Fruit fly (Drosophila melanogaster) whole organism, embryonic: ENCODE results near the gene CG6290.

Source experiments
- ATbp ChIP-seq: fragments of 200-800 bp; sonication (Bioruptor generic); optimal IDR thresholded peaks from 2 replicates; lab custom pipeline; 2017; ENCODE audit warnings: missing biosample characterization, mild to moderate bottlenecking, missing genetic modification characterization, missing genetic modification reagents
- Awh ChIP-seq: fragments of 200-800 bp; sonication (Bioruptor generic); IDR thresholded peaks from 2 replicates; pipeline ENCODE4, ENCODE4 v1.3.6; 2022; ENCODE audit warnings: missing biosample characterization, missing genetic modification characterization
- CG11398 ChIP-seq: fragments of 200-800 bp; sonication (Bioruptor generic); optimal IDR thresholded peaks from 2 replicates; lab custom pipeline; 2016; ENCODE audit warnings: missing biosample characterization, missing genetic modification characterization
- CG11723 ChIP-seq: fragments of 200-800 bp; sonication (Bioruptor generic); optimal IDR thresholded peaks from 2 replicates; lab custom pipeline; 2017; ENCODE audit warnings: missing biosample characterization, mild to moderate bottlenecking, missing genetic modification characterization
- CG12071 ChIP-seq: fragments of 200-800 bp; sonication (Bioruptor generic); optimal IDR thresholded peaks from 3 replicates; lab custom pipeline; 2018; ENCODE audit warnings: missing biosample characterization, mild to moderate bottlenecking, missing genetic modification characterization
- CG12744 ChIP-seq: fragments of 200-800 bp; sonication (Bioruptor generic); optimal IDR thresholded peaks from 2 replicates; lab custom pipeline; 2016; ENCODE audit warnings: missing biosample characterization, missing genetic modification characterization
- CG13287 ChIP-seq: fragments of 200-800 bp; sonication (Bioruptor generic); IDR thresholded peaks from 2 replicates; pipeline ENCODE4 v1.3.6; 2022; ENCODE audit warnings: missing biosample characterization, missing genetic modification characterization; ENCODE audit not compliant: partially characterized antibody
- CG13775 ChIP-seq: fragments of 200-800 bp; sonication (Bioruptor generic); optimal IDR thresholded peaks from 3 replicates; lab custom pipeline; 2017; ENCODE audit warnings: missing biosample characterization, mild to moderate bottlenecking, missing genetic modification characterization
- CG14441 ChIP-seq: fragments of 200-800 bp; sonication (Bioruptor generic); IDR thresholded peaks from 2 replicates; pipeline ENCODE4 v1.3.6; 2022; ENCODE audit warnings: missing biosample characterization, missing genetic modification characterization
- CG17359 ChIP-seq: fragments of 200-800 bp; sonication (Bioruptor generic); optimal IDR thresholded peaks from 3 replicates; lab custom pipeline; 2018; ENCODE audit warnings: missing biosample characterization, mild to moderate bottlenecking, missing genetic modification characterization, moderate library complexity
- CG18619 ChIP-seq: fragments of 200-800 bp; sonication (Bioruptor generic); optimal IDR thresholded peaks from 3 replicates; lab custom pipeline; 2017; ENCODE audit warnings: missing biosample characterization, mild to moderate bottlenecking, missing genetic modification characterization
- CG2120 ChIP-seq: fragments of 200-800 bp; sonication (Bioruptor generic); optimal IDR thresholded peaks from 3 replicates; lab custom pipeline; 2016; ENCODE audit warnings: missing biosample characterization, missing genetic modification characterization
- CG2129 ChIP-seq: fragments of 200-800 bp; sonication (Bioruptor generic); IDR thresholded peaks from 2 replicates; pipeline ENCODE4 v1.3.6; 2022; ENCODE audit warnings: missing biosample characterization, missing genetic modification characterization; ENCODE audit not compliant: partially characterized antibody
- CG2678 ChIP-seq: fragments of 200-800 bp; sonication (Bioruptor generic); optimal IDR thresholded peaks from 3 replicates; lab custom pipeline; 2019; ENCODE audit warnings: missing biosample characterization, mild to moderate bottlenecking, missing genetic modification characterization, moderate library complexity
- CG30020 ChIP-seq: fragments of 200-800 bp; optimal IDR thresholded peaks from 2 replicates; lab custom pipeline; 2019; ENCODE audit warnings: missing biosample characterization, mild to moderate bottlenecking, missing genetic modification characterization, moderate library complexity
- CG30403 ChIP-seq: fragments of 200-800 bp; sonication (Bioruptor generic); optimal IDR thresholded peaks from 3 replicates; lab custom pipeline; 2016; ENCODE audit warnings: missing biosample characterization, missing genetic modification characterization
- CG3163 ChIP-seq: fragments of 200-800 bp; sonication (Bioruptor generic); optimal IDR thresholded peaks from 3 replicates; lab custom pipeline; 2016; ENCODE audit warnings: missing biosample characterization, missing genetic modification characterization
- CG3838 ChIP-seq: fragments of 200-800 bp; sonication (Bioruptor generic); optimal IDR thresholded peaks from 3 replicates; lab custom pipeline; 2016; ENCODE audit warnings: missing biosample characterization, missing genetic modification characterization
- CG4820 ChIP-seq: fragments of 200-800 bp; sonication (Bioruptor generic); optimal IDR thresholded peaks from 3 replicates; lab custom pipeline; 2016; ENCODE audit warnings: missing biosample characterization, missing genetic modification characterization
- CG6791 ChIP-seq: fragments of 200-800 bp; sonication (Bioruptor generic); IDR thresholded peaks from 3 replicates; pipeline ENCODE4 v1.3.6; 2022; ENCODE audit warnings: missing biosample characterization, missing genetic modification characterization; ENCODE audit not compliant: partially characterized antibody
- CG8765 ChIP-seq: fragments of 200-800 bp; sonication (Bioruptor generic); IDR thresholded peaks from 2 replicates; pipeline ENCODE4 v1.3.6; 2022; ENCODE audit warnings: missing biosample characterization, missing genetic modification characterization
- CG9609 ChIP-seq: fragments of 200-800 bp; sonication (Bioruptor generic); optimal IDR thresholded peaks from 3 replicates; lab custom pipeline; 2016; ENCODE audit warnings: missing biosample characterization, missing genetic modification characterization
- CG9727 ChIP-seq: fragments of 200-800 bp; sonication (Bioruptor generic); optimal IDR thresholded peaks from 3 replicates; lab custom pipeline; 2017; ENCODE audit warnings: missing biosample characterization, mild to moderate bottlenecking, missing genetic modification characterization
- CTCF ChIP-seq: fragments of 200-800 bp; sonication (Bioruptor generic); optimal IDR thresholded peaks from 2 replicates; lab custom pipeline; 2017; ENCODE audit warnings: missing biosample characterization, mild to moderate bottlenecking, missing genetic modification characterization, moderate library complexity
- Dfd ChIP-seq, 2 experiments: fragments of >200 bp; optimal IDR thresholded peaks; 2 replicates each; lab custom pipeline; 2017; ENCODE audit warnings: missing biosample characterization in 2 of 2, missing genetic modification characterization in 2 of 2
- Hand ChIP-seq: fragments of 200-800 bp; sonication (Bioruptor generic); optimal IDR thresholded peaks from 2 replicates; lab custom pipeline; 2017; ENCODE audit warnings: mild to moderate bottlenecking, missing biosample characterization, missing genetic modification reagents, missing genetic modification characterization
- HmgZ ChIP-seq: fragments of 200-800 bp; sonication (Bioruptor generic); optimal IDR thresholded peaks from 2 replicates; lab custom pipeline; 2018; ENCODE audit warnings: missing biosample characterization, mild to moderate bottlenecking, missing genetic modification characterization
- Hr3 ChIP-seq: fragments of 200-800 bp; sonication (Bioruptor generic); optimal IDR thresholded peaks from 3 replicates; lab custom pipeline; 2016; ENCODE audit warnings: missing biosample characterization, missing genetic modification characterization
- Rx ChIP-seq: fragments of 200-800 bp; sonication (Bioruptor generic); IDR thresholded peaks from 2 replicates; pipeline ENCODE4 v1.3.6; 2022; ENCODE audit warnings: missing biosample characterization, missing genetic modification characterization
- Stat92E ChIP-seq, 3 experiments: fragments of >200 bp in 2 of 3; fragments of 200-800 bp in 1 of 3; sonication (Bioruptor generic) in 1 of 3; optimal IDR thresholded peaks; 2 replicates each; lab custom pipeline; 2017 to 2019; ENCODE audit warnings: missing biosample characterization in 3 of 3, missing genetic modification characterization in 3 of 3, mild to moderate bottlenecking in 1 of 3, moderate library complexity in 1 of 3
- Xbp1 ChIP-seq: fragments of 200-800 bp; sonication (Bioruptor generic); optimal IDR thresholded peaks from 3 replicates; lab custom pipeline; 2016; ENCODE audit warnings: missing biosample characterization, mild to moderate bottlenecking, missing genetic modification characterization
- ara ChIP-seq: fragments of 200-800 bp; sonication (Bioruptor generic); IDR thresholded peaks from 2 replicates; pipeline ENCODE4 v1.3.6; 2022; ENCODE audit warnings: missing biosample characterization, missing genetic modification characterization
- br ChIP-seq: fragments of >200 bp; optimal IDR thresholded peaks from 2 replicates; lab custom pipeline; 2017
- caup ChIP-seq: fragments of 200-800 bp; sonication (Bioruptor generic); optimal IDR thresholded peaks from 3 replicates; lab custom pipeline; 2017; ENCODE audit warnings: missing biosample characterization, mild to moderate bottlenecking, missing genetic modification characterization, moderate library complexity; ENCODE audit not compliant: severe bottlenecking
- chinmo ChIP-seq: fragments of 200-800 bp; sonication (Bioruptor generic); IDR thresholded peaks from 4 replicates; pipeline ENCODE4 v1.3.6; 2022; ENCODE audit warnings: missing biosample characterization, missing genetic modification characterization; ENCODE audit not compliant: partially characterized antibody
- dmrt11E ChIP-seq: fragments of 200-800 bp; sonication (Bioruptor generic); optimal IDR thresholded peaks from 3 replicates; lab custom pipeline; 2018; ENCODE audit warnings: missing biosample characterization, mild to moderate bottlenecking, missing genetic modification characterization, moderate library complexity
- dmrt99B ChIP-seq: fragments of 200-800 bp; sonication (Bioruptor generic); optimal IDR thresholded peaks from 2 replicates; lab custom pipeline; 2018; ENCODE audit warnings: missing biosample characterization, mild to moderate bottlenecking, missing genetic modification characterization, moderate library complexity
- dysf ChIP-seq: fragments of 200-800 bp; sonication (Bioruptor generic); IDR thresholded peaks from 3 replicates; pipeline ENCODE4 v1.3.6; 2022; ENCODE audit warnings: missing biosample characterization, missing genetic modification characterization
- hbn ChIP-seq: fragments of 200-800 bp; sonication (Bioruptor generic); IDR thresholded peaks from 2 replicates; pipeline ENCODE4 v1.3.6; 2022; ENCODE audit warnings: missing biosample characterization, missing genetic modification characterization; ENCODE audit not compliant: partially characterized antibody
- hth ChIP-seq: fragments of >200 bp; optimal IDR thresholded peaks from 2 replicates; lab custom pipeline; 2017; ENCODE audit warnings: inconsistent platforms
- kay ChIP-seq: fragments of 200-800 bp; sonication (Bioruptor generic); optimal IDR thresholded peaks from 2 replicates; lab custom pipeline; 2016; ENCODE audit warnings: missing biosample characterization, missing genetic modification characterization
- org-1 ChIP-seq: fragments of 200-800 bp; sonication (Bioruptor generic); optimal IDR thresholded peaks from 2 replicates; lab custom pipeline; 2017; ENCODE audit warnings: missing biosample characterization, missing genetic modification characterization
- pfk ChIP-seq: fragments of 200-800 bp; sonication (Bioruptor generic); optimal IDR thresholded peaks from 2 replicates; lab custom pipeline; 2018; ENCODE audit warnings: missing biosample characterization, mild to moderate bottlenecking, missing genetic modification characterization, moderate library complexity
- schlank ChIP-seq: fragments of 200-800 bp; sonication (Bioruptor generic); optimal IDR thresholded peaks from 2 replicates; lab custom pipeline; 2018; ENCODE audit warnings: missing biosample characterization, mild to moderate bottlenecking, missing genetic modification characterization
- sens ChIP-seq: fragments of 200-800 bp; sonication (Bioruptor generic); peaks from one replicate; lab custom pipeline; 2016; ENCODE audit warnings: missing biosample characterization, missing genetic modification characterization
- slbo ChIP-seq: fragments of 200-800 bp; sonication (Bioruptor generic); IDR thresholded peaks from 2 replicates; pipeline ENCODE4 v1.3.6; 2022; ENCODE audit warnings: missing biosample characterization, missing genetic modification characterization
- slou ChIP-seq: fragments of 200-800 bp; sonication (Bioruptor generic); optimal IDR thresholded peaks from 3 replicates; lab custom pipeline; 2016; ENCODE audit warnings: missing biosample characterization, missing genetic modification characterization
- stwl ChIP-seq: fragments of 200-800 bp; sonication (Bioruptor generic); optimal IDR thresholded peaks from 3 replicates; lab custom pipeline; 2018; ENCODE audit warnings: missing biosample characterization, mild to moderate bottlenecking, missing genetic modification characterization, moderate library complexity
- usp ChIP-seq: fragments of >200 bp; optimal IDR thresholded peaks from 2 replicates; lab custom pipeline; 2017; ENCODE audit warnings: missing biosample characterization, missing genetic modification characterization
- zen2 ChIP-seq: fragments of 200-800 bp; sonication (Bioruptor generic); IDR thresholded peaks from 3 replicates; pipeline ENCODE4 v1.3.6; 2022; ENCODE audit warnings: missing biosample characterization, missing genetic modification characterization; ENCODE audit not compliant: partially characterized antibody

CG6290 gene

DNA sequence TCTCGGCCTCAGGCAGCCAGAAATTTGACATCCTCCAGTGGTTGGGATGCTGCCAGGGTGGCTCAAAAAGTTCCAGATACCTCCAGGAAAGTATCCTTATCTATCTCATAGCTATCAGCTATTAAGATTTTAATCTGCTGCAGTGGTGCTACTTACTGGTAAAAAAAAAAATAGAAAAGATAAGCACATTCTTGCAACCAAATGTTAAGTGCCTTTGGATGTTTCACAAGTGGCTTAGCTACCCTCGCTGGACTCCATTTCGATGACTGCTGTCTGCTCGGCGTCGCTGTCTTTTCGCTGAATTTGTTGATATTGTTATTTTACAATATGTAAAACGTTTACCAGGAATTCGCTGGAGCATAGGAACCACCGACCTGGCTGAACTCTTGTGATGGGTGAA lies 15.4 kb downstream of the CG6290 start (continued):
- TF ChIP-seq Stat92E (GFP tag; optimal IDR thresholded peaks at IDR 0.05; lab: Kevin White, UChicago), result no peak
- TF ChIP-seq dmrt11E (tag; lab: Kevin White, UChicago), result no peak
- no peak for TF ChIP-seq pfk
- TF ChIP-seq Xbp1 (GFP tag; lab: Kevin White, UChicago), result no peak
- no peak for TF ChIP-seq CG4820 (GFP tag; lab: Kevin White, UChicago)
- peak; percentile 6 for TF ChIP-seq CG2678 (tag; lab: Kevin White, UChicago)
- no peak for TF ChIP-seq org-1 (GFP tag; lab: Kevin White, UChicago)
- no peak for TF ChIP-seq usp (GFP tag; lab: Kevin White, UChicago)
- no peak for TF ChIP-seq CG2129
- no peak for TF ChIP-seq CG13775
- TF ChIP-seq CG13287 (GFP tag; lab: Robert Waterston, UW), result no peak
- no peak for TF ChIP-seq CG12071 (GFP tag; lab: Kevin White, UChicago)
- TF ChIP-seq ara (GFP tag; lab: Robert Waterston, UW), result no peak
- TF ChIP-seq hbn (GFP tag; lab: Robert Waterston, UW), result no peak
- no peak for TF ChIP-seq kay (GFP tag; lab: Kevin White, UChicago)
- TF ChIP-seq Awh, result no peak
- no peak for TF ChIP-seq Rx (GFP tag; lab: Robert Waterston, UW)
- no peak for TF ChIP-seq Dfd (GFP tag; optimal IDR thresholded peaks at IDR 0.05; lab: Kevin White, UChicago)
- peak; percentile 66 for TF ChIP-seq sens (GFP tag; lab: Kevin White, UChicago)
- no peak for TF ChIP-seq CG8765 (GFP tag; lab: Robert Waterston, UW)
- no peak for TF ChIP-seq zen2
- TF ChIP-seq Hr3 (GFP tag; lab: Kevin White, UChicago), result no peak
- no peak for TF ChIP-seq CG3838 (GFP tag; lab: Kevin White, UChicago)
- peak; percentile 48 for TF ChIP-seq CG2120 (GFP tag; lab: Kevin White, UChicago)
- no peak for TF ChIP-seq schlank (tag; lab: Kevin White, UChicago)
- no peak for TF ChIP-seq slou
- no peak for TF ChIP-seq dysf (GFP tag; lab: Robert Waterston, UW)
- TF ChIP-seq dmrt99B (tag; lab: Kevin White, UChicago), result peak; percentile 1
- no peak for TF ChIP-seq Hand (GFP tag; lab: Kevin White, UChicago)
- TF ChIP-seq CG14441, result no peak
- TF ChIP-seq CG3163 (GFP tag; lab: Kevin White, UChicago), result no peak
- no peak for TF ChIP-seq CG6791

DNA sequence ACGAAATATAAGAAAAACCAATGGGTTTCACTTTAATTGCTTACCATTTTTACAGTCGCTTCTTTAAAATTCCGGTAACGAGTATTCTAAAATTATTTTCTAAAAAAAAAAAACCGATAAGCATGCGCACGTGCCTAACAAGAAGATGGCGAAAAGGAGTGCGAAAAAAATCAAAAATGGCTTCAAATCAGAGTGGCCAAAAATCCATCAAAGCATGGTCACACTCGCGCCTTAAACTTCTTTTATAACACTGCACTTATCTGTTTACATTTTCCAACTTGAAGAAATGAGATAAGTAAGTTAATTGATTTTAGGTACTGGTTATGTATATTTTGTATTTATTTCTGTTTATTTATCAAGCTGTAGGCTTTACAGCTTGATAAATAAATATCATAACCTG lies 23.0 kb downstream of the CG6290 start, which contains the start of gene CG43843:
Gene CG43843, minus strand, starts transcription at position 101 of the 400 bp plus-strand sequence.
- TF ChIP-seq stwl (tag; lab: Kevin White, UChicago), result peak; percentile 19
- TF ChIP-seq CG4820 (GFP tag; lab: Kevin White, UChicago), result no peak
- TF ChIP-seq sens (GFP tag; lab: Kevin White, UChicago), result peak; percentile 37

- no peak for TF ChIP-seq CG11723 (GFP tag; lab: Kevin White, UChicago)
- no peak for TF ChIP-seq br
- no peak for TF ChIP-seq CG11398 (GFP tag; lab: Kevin White, UChicago)
- no peak for TF ChIP-seq CG9727 (GFP tag; lab: Kevin White, UChicago)
- TF ChIP-seq chinmo, result no peak
- no peak for TF ChIP-seq CG12744 (GFP tag; lab: Kevin White, UChicago)
- TF ChIP-seq caup (GFP tag; lab: Kevin White, UChicago), result peak; percentile 7
- TF ChIP-seq CG30403 (GFP tag; lab: Kevin White, UChicago), result peak; percentile 2
- peak; percentile 12 for TF ChIP-seq HmgZ (tag; lab: Kevin White, UChicago)
- no peak for TF ChIP-seq CG9609 (GFP tag; lab: Kevin White, UChicago)
- TF ChIP-seq CTCF (GFP tag; lab: Kevin White, UChicago), result no peak
- TF ChIP-seq ATbp, result no peak
- TF ChIP-seq hth (lab: Kevin White, UChicago), result no peak
- no peak for TF ChIP-seq CG18619 (GFP tag; lab: Kevin White, UChicago)
- peak; percentile 12 for TF ChIP-seq CG17359 (tag; lab: Kevin White, UChicago)
- TF ChIP-seq slbo (GFP tag; lab: Robert Waterston, UW), result peak; percentile 58
- no peak for TF ChIP-seq CG30020
- peak; percentile 51 for TF ChIP-seq CG2678 (tag; lab: Kevin White, UChicago)
- TF ChIP-seq dysf (GFP tag; lab: Robert Waterston, UW), result peak; percentile 51
- TF ChIP-seq dmrt99B (tag; lab: Kevin White, UChicago), result peak; percentile 42
These were observed 30.6 kb downstream of the CG6290 start for dm6 chrX:18467881-18468280.
